Fruit fly (Drosophila melanogaster): ENCODE measurements around the gene CG8209.

The CG8209 gene

dm6 chr3L:8013001-8013864 lies 37.0 kb downstream of the CG8209 start:
- TF ChIP-seq CG17801 (GFP tag; optimal IDR thresholded peaks at IDR 0.05; ENCODE audit: partially characterized antibody) = no peak

DNA sequence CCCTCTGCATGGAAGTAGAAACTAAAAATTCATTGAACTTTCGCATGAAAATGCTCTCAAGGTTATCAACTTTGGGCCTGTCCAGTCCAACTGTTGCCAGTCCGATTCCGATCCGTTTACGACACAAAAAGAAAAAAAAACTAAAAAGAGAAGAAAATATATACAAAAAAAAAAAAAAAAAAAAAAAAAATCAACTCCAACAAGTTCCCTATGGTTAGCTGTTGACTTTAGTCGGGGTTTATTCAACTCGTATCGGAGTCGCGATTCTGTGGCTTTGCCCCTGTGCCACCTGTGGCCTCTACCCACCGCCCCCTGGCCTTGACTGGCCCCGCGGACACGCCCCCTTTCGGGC lies 37.6 kb downstream of the CG8209 start:
- TF ChIP-seq CG17801 (GFP tag; optimal IDR thresholded peaks at IDR 0.05; ENCODE audit: partially characterized antibody) = no peak

dm6 chr3L:8018665-8019070 lies 42.5 kb downstream of the CG8209 start:
- no peak for TF ChIP-seq CG17801 (GFP tag; optimal IDR thresholded peaks at IDR 0.05; ENCODE audit: partially characterized antibody)

DNA sequence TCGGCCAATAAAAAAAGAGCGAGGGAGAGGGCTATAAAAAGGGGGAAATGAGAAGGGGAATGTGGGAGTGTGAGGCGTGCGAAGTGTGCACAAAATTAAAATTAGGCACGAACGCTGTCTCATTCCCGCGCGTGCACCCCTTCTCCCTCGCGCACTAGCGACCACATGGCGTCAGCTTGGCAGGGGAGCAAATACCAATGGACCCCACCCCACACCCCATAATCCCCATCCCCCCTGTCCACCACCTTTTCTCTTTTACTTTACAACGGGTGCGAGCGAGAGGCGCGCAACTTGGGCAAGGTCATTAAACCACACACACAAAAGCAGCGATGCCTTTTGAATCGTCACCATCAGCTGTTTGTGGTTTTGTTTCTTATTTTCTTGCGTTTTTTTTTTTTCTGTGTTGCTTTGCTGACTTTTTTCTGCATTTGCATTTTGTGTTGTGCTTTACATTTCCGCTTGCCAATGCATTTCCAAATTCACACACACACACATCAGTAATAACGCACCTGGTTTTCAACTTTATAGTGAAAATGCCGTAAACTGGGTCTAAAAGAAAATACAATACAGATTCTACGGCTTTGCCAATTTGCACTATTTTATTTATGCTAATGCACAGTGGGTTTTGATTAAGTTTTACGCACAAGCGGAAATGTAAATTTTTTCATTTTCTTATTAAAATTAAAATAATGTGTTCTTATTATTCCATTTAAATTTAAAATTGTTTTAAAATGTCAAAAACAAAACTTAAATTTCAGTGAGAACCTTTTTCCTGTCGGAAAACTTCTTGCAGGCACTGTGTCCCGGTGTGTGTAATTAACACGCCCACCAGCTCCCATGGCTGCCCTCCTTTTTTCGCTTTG lies 48.3 kb downstream of the CG8209 start:
- TF ChIP-seq CG17801 (GFP tag; optimal IDR thresholded peaks at IDR 0.05; ENCODE audit: partially characterized antibody) = peak; percentile 84

DNA sequence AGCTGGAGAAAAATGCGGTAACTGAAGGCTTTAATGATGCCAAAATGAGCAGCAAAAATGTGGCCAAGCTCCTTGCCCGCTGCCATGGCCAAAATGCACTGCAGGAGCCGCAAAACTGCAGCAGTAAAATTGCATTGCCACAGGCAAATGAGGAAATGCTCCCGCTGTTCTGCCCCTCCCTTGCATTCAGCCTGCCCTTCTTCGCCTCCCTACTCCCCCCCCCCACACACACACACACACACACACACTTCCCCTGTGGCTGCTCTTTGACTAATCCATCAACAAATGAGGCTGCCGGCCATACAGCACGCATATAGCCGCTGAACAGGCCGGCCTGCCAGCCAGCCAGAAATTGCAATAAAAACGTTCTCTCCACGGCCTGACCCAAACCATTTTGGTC lies 51.0 kb downstream of the CG8209 start:
- no peak for TF ChIP-seq CG17801 (GFP tag; optimal IDR thresholded peaks at IDR 0.05; ENCODE audit: partially characterized antibody)
